Worm (Caenorhabditis elegans) whole organism, early embryonic: ENCODE results near the gene mod-1.

ENCODE experiments used
- aly-1 ChIP-seq: sonication (generic microtip); optimal IDR thresholded peaks from 2 replicates; lab custom pipeline; 2016; ENCODE audit warnings: missing genetic modification characterization, missing compliant biosample characterization
- ama-1 ChIP-seq: fragments of 150-350 bp; optimal IDR thresholded peaks from 2 replicates; lab custom pipeline; 2014
- ceh-13 ChIP-seq: fragments of 200-800 bp; sonication (Bioruptor generic); optimal IDR thresholded peaks from 2 replicates; lab custom pipeline; 2018; ENCODE audit warnings: mild to moderate bottlenecking, missing genetic modification characterization, missing compliant biosample characterization
- flt-1 ChIP-seq: fragments of 200-800 bp; sonication (Bioruptor generic); IDR thresholded peaks from 2 replicates; pipeline ENCODE4 v1.3.6; 2022; ENCODE audit warnings: missing genetic modification characterization, missing compliant biosample characterization
- hmg-4 ChIP-seq: fragments of 200-800 bp; sonication (Bioruptor generic); optimal IDR thresholded peaks from 2 replicates; lab custom pipeline; 2018; ENCODE audit warnings: mild to moderate bottlenecking, missing genetic modification characterization, missing compliant biosample characterization
- pes-1 ChIP-seq: fragments of 200-800 bp; sonication (Bioruptor generic); IDR thresholded peaks from 2 replicates; pipeline ENCODE4 v1.3.6; 2022; ENCODE audit warnings: missing genetic modification reagents, missing genetic modification characterization, missing compliant biosample characterization
- scrt-1 ChIP-seq: fragments of 200-800 bp; sonication (Bioruptor generic); IDR thresholded peaks from 2 replicates; pipeline ENCODE4 v1.3.6; 2022; ENCODE audit warnings: missing genetic modification characterization, missing compliant biosample characterization
- tbx-11 ChIP-seq: fragments of 200-800 bp; sonication (Bioruptor generic); IDR thresholded peaks from 2 replicates; pipeline ENCODE4 v1.3.6; 2022; ENCODE audit warnings: missing genetic modification characterization, missing compliant biosample characterization
- tbx-37 ChIP-seq: fragments of 200-800 bp; sonication (Bioruptor generic); conservative IDR thresholded peaks from 2 replicates; pipeline ENCODE4 v1.3.6; 2022; ENCODE audit warnings: missing genetic modification reagents, missing genetic modification characterization, missing compliant biosample characterization

ce11 chrV:8934264-8934663, 20.4 kb upstream of the mod-1 start:
- TF ChIP-seq scrt-1 (GFP tag; lab: Robert Waterston, UW) (no peak), pes-1 (GFP tag; lab: Robert Waterston, UW) (no peak), tbx-11 (no peak), flt-1 (no peak), hmg-4 (GFP tag; lab: Kevin White, UChicago) (no peak), aly-1 (tag; lab: Kevin White, UChicago) (no peak), ceh-13 (GFP tag; lab: Kevin White, UChicago) (no peak), ama-1 (lab: Kevin White, UChicago) (no peak), tbx-37 (GFP tag; lab: Robert Waterston, UW) (no peak)
